Fruit fly (Drosophila melanogaster) whole organism, embryonic: ENCODE data around the gene Roc1b.

ENCODE experiments used
- Antp ChIP-seq: fragments of 200-800 bp; sonication (Bioruptor generic); optimal IDR thresholded peaks from 3 replicates; lab custom pipeline; 2016; ENCODE audit warnings: missing biosample characterization, missing genetic modification characterization
- B-H1 ChIP-seq: fragments of 200-800 bp; sonication (Bioruptor generic); IDR thresholded peaks from 3 replicates; pipeline ENCODE4 v1.3.6; 2022; ENCODE audit warnings: missing biosample characterization, missing genetic modification characterization
- BEAF-32 ChIP-seq: fragments of 200-800 bp; sonication (Bioruptor generic); optimal IDR thresholded peaks from 3 replicates; lab custom pipeline; 2017; ENCODE audit warnings: missing biosample characterization, missing genetic modification characterization, mild to moderate bottlenecking, moderate library complexity, missing genetic modification reagents
- CG11723 ChIP-seq: fragments of 200-800 bp; sonication (Bioruptor generic); optimal IDR thresholded peaks from 2 replicates; lab custom pipeline; 2017; ENCODE audit warnings: missing biosample characterization, mild to moderate bottlenecking, missing genetic modification characterization
- CG12104 ChIP-seq: fragments of 200-800 bp; sonication (Bioruptor generic); optimal IDR thresholded peaks from 3 replicates; lab custom pipeline; 2016; ENCODE audit warnings: missing biosample characterization, missing genetic modification characterization
- CG12236 ChIP-seq: fragments of 200-800 bp; sonication (Bioruptor generic); optimal IDR thresholded peaks from 2 replicates; lab custom pipeline; 2016; ENCODE audit warnings: missing biosample characterization, missing genetic modification characterization
- CG12659 ChIP-seq: fragments of 200-800 bp; sonication (Bioruptor generic); optimal IDR thresholded peaks from 3 replicates; lab custom pipeline; 2017; ENCODE audit warnings: mild to moderate bottlenecking, missing biosample characterization, missing genetic modification reagents, missing genetic modification characterization
- CG1603 ChIP-seq: fragments of 200-800 bp; sonication (Bioruptor generic); optimal IDR thresholded peaks from 2 replicates; lab custom pipeline; 2019; ENCODE audit warnings: missing biosample characterization, mild to moderate bottlenecking, missing genetic modification characterization, moderate library complexity
- CG17385 ChIP-seq: fragments of 200-800 bp; sonication (Bioruptor generic); optimal IDR thresholded peaks from 3 replicates; lab custom pipeline; 2018; ENCODE audit warnings: missing biosample characterization, mild to moderate bottlenecking, missing genetic modification characterization
- CG2199 ChIP-seq: fragments of 200-800 bp; sonication (Bioruptor generic); IDR thresholded peaks from 3 replicates; pipeline ENCODE4 v1.3.6; 2022; ENCODE audit warnings: missing biosample characterization, missing genetic modification characterization
- CG3838 ChIP-seq: fragments of 200-800 bp; sonication (Bioruptor generic); optimal IDR thresholded peaks from 3 replicates; lab custom pipeline; 2016; ENCODE audit warnings: missing biosample characterization, missing genetic modification characterization
- CG4424 ChIP-seq: fragments of 200-800 bp; sonication (Bioruptor generic); optimal IDR thresholded peaks from 3 replicates; lab custom pipeline; 2016; ENCODE audit warnings: missing biosample characterization, missing genetic modification characterization
- CG4820 ChIP-seq: fragments of 200-800 bp; sonication (Bioruptor generic); optimal IDR thresholded peaks from 3 replicates; lab custom pipeline; 2016; ENCODE audit warnings: missing biosample characterization, missing genetic modification characterization
- CG6254 ChIP-seq: fragments of 200-800 bp; sonication (Bioruptor generic); optimal IDR thresholded peaks from 3 replicates; lab custom pipeline; 2017; ENCODE audit warnings: mild to moderate bottlenecking, missing biosample characterization, missing genetic modification reagents, missing genetic modification characterization
- CG7987 ChIP-seq: fragments of 200-800 bp; sonication (Bioruptor generic); optimal IDR thresholded peaks from 2 replicates; lab custom pipeline; 2018; ENCODE audit warnings: missing biosample characterization, mild to moderate bottlenecking, missing genetic modification characterization, moderate library complexity
- CG8290 ChIP-seq, 3 experiments: fragments of 200-800 bp; sonication (Bioruptor generic); optimal IDR thresholded peaks; 2 replicates each; lab custom pipeline; 2016 to 2019; ENCODE audit warnings: missing biosample characterization in 3 of 3, missing genetic modification characterization in 3 of 3, mild to moderate bottlenecking in 2 of 3, moderate library complexity in 1 of 3
- CG8765 ChIP-seq: fragments of 200-800 bp; sonication (Bioruptor generic); IDR thresholded peaks from 2 replicates; pipeline ENCODE4 v1.3.6; 2022; ENCODE audit warnings: missing biosample characterization, missing genetic modification characterization
- CTCF ChIP-seq: fragments of 200-800 bp; sonication (Bioruptor generic); optimal IDR thresholded peaks from 2 replicates; lab custom pipeline; 2017; ENCODE audit warnings: missing biosample characterization, mild to moderate bottlenecking, missing genetic modification characterization, moderate library complexity
- Dref ChIP-seq: fragments of 200-800 bp; sonication (Bioruptor generic); IDR thresholded peaks from 2 replicates; pipeline ENCODE4 v1.3.6; 2022; ENCODE audit warnings: missing biosample characterization, missing genetic modification characterization
- Hr3 ChIP-seq: fragments of 200-800 bp; sonication (Bioruptor generic); optimal IDR thresholded peaks from 3 replicates; lab custom pipeline; 2016; ENCODE audit warnings: missing biosample characterization, missing genetic modification characterization
- Mad ChIP-seq: fragments of 200-800 bp; sonication (Bioruptor generic); optimal IDR thresholded peaks from 2 replicates; lab custom pipeline; 2016; ENCODE audit warnings: missing biosample characterization, missing genetic modification characterization
- Myb ChIP-seq: fragments of 200-800 bp; sonication (Bioruptor generic); optimal IDR thresholded peaks from 2 replicates; lab custom pipeline; 2016; ENCODE audit warnings: missing biosample characterization, missing genetic modification characterization
- Nf-YB ChIP-seq: fragments of 200-800 bp; sonication (Bioruptor generic); optimal IDR thresholded peaks from 3 replicates; lab custom pipeline; 2019; ENCODE audit warnings: missing biosample characterization, mild to moderate bottlenecking, missing genetic modification characterization, moderate library complexity
- Pdp1 ChIP-seq, 2 experiments: fragments of 200-800 bp; sonication (Bioruptor generic); optimal IDR thresholded peaks; 3 replicates each; lab custom pipeline; 2016; ENCODE audit warnings: missing biosample characterization in 2 of 2, missing genetic modification characterization in 2 of 2, mild to moderate bottlenecking in 1 of 2, moderate library complexity in 1 of 2
- Trl ChIP-seq, 3 experiments: fragments of >200 bp in 2 of 3; fragments of 200-800 bp in 1 of 3; sonication (Bioruptor generic) in 1 of 3; optimal IDR thresholded peaks; 2 replicates in 1 of 3; 3 replicates in 2 of 3; lab custom pipeline; 2016 to 2017; ENCODE audit warnings: missing biosample characterization in 1 of 3, missing genetic modification characterization in 1 of 3
- amos ChIP-seq: fragments of 200-800 bp; sonication (Bioruptor generic); IDR thresholded peaks from 2 replicates; pipeline ENCODE4 v1.3.6; 2022; ENCODE audit warnings: missing biosample characterization, missing genetic modification characterization; ENCODE audit not compliant: partially characterized antibody
- bcd ChIP-seq: fragments of 200-800 bp; sonication (Bioruptor generic); optimal IDR thresholded peaks from 2 replicates; lab custom pipeline; 2017; ENCODE audit warnings: missing biosample characterization, mild to moderate bottlenecking, missing genetic modification characterization
- bowl ChIP-seq: fragments of 200-800 bp; sonication (Bioruptor generic); IDR thresholded peaks from 2 replicates; pipeline ENCODE4 v1.3.6; 2022; ENCODE audit warnings: missing biosample characterization, missing genetic modification characterization
- ci ChIP-seq: fragments of 200-800 bp; sonication (Bioruptor generic); IDR thresholded peaks from 3 replicates; pipeline ENCODE4 v1.3.6; 2022; ENCODE audit warnings: missing biosample characterization, missing genetic modification characterization
- corto ChIP-seq: fragments of 200-800 bp; sonication (Bioruptor generic); optimal IDR thresholded peaks from 2 replicates; lab custom pipeline; 2016; ENCODE audit warnings: missing biosample characterization, mild to moderate bottlenecking, missing genetic modification characterization, moderate library complexity
- crol ChIP-seq: fragments of 200-800 bp; sonication (Bioruptor generic); IDR thresholded peaks from 2 replicates; pipeline ENCODE4 v1.3.6; 2022; ENCODE audit warnings: missing biosample characterization, missing genetic modification characterization
- ems ChIP-seq: fragments of 200-800 bp; sonication (Bioruptor generic); optimal IDR thresholded peaks from 3 replicates; lab custom pipeline; 2016; ENCODE audit warnings: missing biosample characterization, missing genetic modification characterization
- exex ChIP-seq: fragments of 200-800 bp; sonication (Bioruptor generic); optimal IDR thresholded peaks from 4 replicates; lab custom pipeline; 2018; ENCODE audit warnings: missing biosample characterization, mild to moderate bottlenecking, missing genetic modification characterization, moderate library complexity
- gce ChIP-seq: fragments of 200-800 bp; sonication (Bioruptor generic); IDR thresholded peaks from 3 replicates; pipeline ENCODE4 v1.3.6; 2022; ENCODE audit warnings: missing biosample characterization, missing genetic modification characterization
- gcm ChIP-seq: fragments of 200-800 bp; sonication (Bioruptor generic); optimal IDR thresholded peaks from 2 replicates; lab custom pipeline; 2019; ENCODE audit warnings: missing biosample characterization, mild to moderate bottlenecking, missing genetic modification characterization, moderate library complexity
- grau ChIP-seq: fragments of 200-800 bp; optimal IDR thresholded peaks from 3 replicates; lab custom pipeline; 2019; ENCODE audit warnings: missing biosample characterization, mild to moderate bottlenecking, missing genetic modification characterization, moderate library complexity
- gro ChIP-seq: fragments of 200-800 bp; sonication (Bioruptor generic); optimal IDR thresholded peaks from 2 replicates; lab custom pipeline; 2016; ENCODE audit warnings: missing biosample characterization, missing genetic modification characterization
- hkb ChIP-seq, 2 experiments: fragments of 200-800 bp in 1 of 2; fragments of >200 bp in 1 of 2; sonication (Bioruptor generic) in 1 of 2; IDR thresholded peaks in 1 of 2; optimal IDR thresholded peaks in 1 of 2; 2 replicates each; pipeline versions ENCODE4 v1.3.6 to Lab custom; 2017 to 2022; ENCODE audit warnings: missing biosample characterization in 1 of 2, missing genetic modification characterization in 1 of 2
- ind ChIP-seq: fragments of 200-800 bp; sonication (Bioruptor generic); optimal IDR thresholded peaks from 3 replicates; lab custom pipeline; 2016; ENCODE audit warnings: missing biosample characterization, missing genetic modification characterization
- klu ChIP-seq: fragments of 200-800 bp; sonication (Bioruptor generic); IDR thresholded peaks from 2 replicates; pipeline ENCODE4 v1.3.6; 2022; ENCODE audit warnings: missing biosample characterization, missing genetic modification characterization
- maf-S ChIP-seq: fragments of 200-800 bp; sonication (Bioruptor generic); optimal IDR thresholded peaks from 2 replicates; lab custom pipeline; 2016; ENCODE audit warnings: missing biosample characterization, missing genetic modification characterization
- mld ChIP-seq: fragments of 200-800 bp; sonication (Bioruptor generic); IDR thresholded peaks from 3 replicates; pipeline ENCODE4 v1.3.6; 2022; ENCODE audit warnings: missing biosample characterization, missing genetic modification characterization; ENCODE audit not compliant: partially characterized antibody
- nerfin-2 ChIP-seq: fragments of 200-800 bp; sonication (Bioruptor generic); IDR thresholded peaks from 2 replicates; pipeline ENCODE4 v1.3.6; 2022; ENCODE audit warnings: missing biosample characterization, missing genetic modification characterization; ENCODE audit not compliant: partially characterized antibody
- nom ChIP-seq: fragments of 200-800 bp; sonication (Bioruptor generic); optimal IDR thresholded peaks from 2 replicates; lab custom pipeline; 2017; ENCODE audit warnings: missing biosample characterization, missing genetic modification characterization, mild to moderate bottlenecking, moderate library complexity, missing genetic modification reagents
- org-1 ChIP-seq: fragments of 200-800 bp; sonication (Bioruptor generic); optimal IDR thresholded peaks from 2 replicates; lab custom pipeline; 2017; ENCODE audit warnings: missing biosample characterization, missing genetic modification characterization
- slou ChIP-seq: fragments of 200-800 bp; sonication (Bioruptor generic); optimal IDR thresholded peaks from 3 replicates; lab custom pipeline; 2016; ENCODE audit warnings: missing biosample characterization, missing genetic modification characterization
- sob ChIP-seq: fragments of 200-800 bp; sonication (Bioruptor generic); IDR thresholded peaks from 2 replicates; pipeline ENCODE4 v1.3.6; 2022; ENCODE audit warnings: missing biosample characterization, missing genetic modification characterization
- ssp ChIP-seq: fragments of 200-800 bp; sonication (Bioruptor generic); IDR thresholded peaks from 2 replicates; pipeline ENCODE4 v1.3.6; 2022; ENCODE audit warnings: missing biosample characterization, missing genetic modification characterization
- stc ChIP-seq: fragments of 200-800 bp; sonication (Bioruptor generic); IDR thresholded peaks from 2 replicates; pipeline ENCODE4 v1.3.6; 2022; ENCODE audit warnings: missing biosample characterization, missing genetic modification characterization
- sug ChIP-seq: fragments of 200-800 bp; optimal IDR thresholded peaks from 2 replicates; lab custom pipeline; 2019; ENCODE audit warnings: missing biosample characterization, mild to moderate bottlenecking, missing genetic modification characterization, moderate library complexity

Roc1b gene

DNA sequence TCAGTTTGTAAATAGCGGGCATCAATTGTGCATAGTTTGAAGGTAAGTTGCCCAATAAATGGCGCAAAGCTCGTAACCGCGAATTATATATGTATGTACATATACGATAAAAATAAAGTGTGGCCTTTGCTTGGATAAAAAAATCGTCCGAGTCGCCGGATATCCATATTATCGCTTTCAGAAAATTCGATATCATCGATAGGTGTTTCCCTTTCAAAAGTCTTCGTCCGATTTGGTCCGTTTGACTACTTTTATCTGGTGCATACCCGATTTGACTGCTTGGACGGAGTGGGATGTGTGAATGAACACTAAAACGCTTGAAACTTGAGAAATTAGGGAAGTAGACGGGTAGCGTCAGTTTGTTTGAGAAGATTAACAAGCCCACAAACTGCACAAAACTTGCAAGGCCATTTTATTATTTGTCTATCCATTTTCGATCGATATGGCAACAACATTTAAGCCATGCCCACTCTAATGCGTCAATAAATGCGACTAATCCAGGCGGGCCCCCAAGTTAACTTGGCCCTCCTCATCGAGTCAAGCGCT is 28.6 kb upstream of the Roc1b start:
- TF ChIP-seq CG4820 (GFP tag; lab: Kevin White, UChicago) (no peak), sob (GFP tag; lab: Robert Waterston, UW) (0 out of 2 replicates have a peak, but pooled peaks have one; percentile 8), Trl (optimal IDR thresholded peaks at IDR 0.05; lab: Kevin White, UChicago) (no peak), Trl (GFP tag; optimal IDR thresholded peaks at IDR 0.05; lab: Kevin White, UChicago) (no peak), hkb (optimal IDR thresholded peaks at IDR 0.05; lab: Kevin White, UChicago) (no peak), hkb (GFP tag; IDR thresholded peaks at IDR 0.05; lab: Robert Waterston, UW) (no peak), bcd (GFP tag; lab: Kevin White, UChicago) (peak; percentile 30), klu (GFP tag; lab: Robert Waterston, UW) (no peak), Nf-YB (no peak), CG3838 (GFP tag; lab: Kevin White, UChicago) (no peak), BEAF-32 (GFP tag; lab: Kevin White, UChicago) (peak; percentile 53), Hr3 (GFP tag; lab: Kevin White, UChicago) (no peak), CG17385 (GFP tag; lab: Kevin White, UChicago) (peak; percentile 4), CG6254 (GFP tag; lab: Kevin White, UChicago) (no peak), Antp (GFP tag; lab: Kevin White, UChicago) (no peak), exex (no peak), CG7987 (peak; percentile 27), slou (GFP tag; lab: Kevin White, UChicago) (no peak), corto (GFP tag; lab: Kevin White, UChicago) (no peak), ssp (GFP tag; lab: Robert Waterston, UW) (no peak), CG11723 (GFP tag; lab: Kevin White, UChicago) (no peak), stc (GFP tag; lab: Robert Waterston, UW) (no peak), amos (GFP tag; lab: Robert Waterston, UW) (peak; percentile 21; the same call in 1 of the 2 replicates), ci (GFP tag; lab: Robert Waterston, UW) (peak; percentile 31; the same call in 1 of the 3 replicates), bowl (GFP tag; lab: Robert Waterston, UW) (no peak), Dref (peak; percentile 71), CG8765 (GFP tag; lab: Robert Waterston, UW) (no peak), CTCF (GFP tag; lab: Kevin White, UChicago) (no peak), ind (GFP tag; lab: Kevin White, UChicago) (no peak), sug (tag; lab: Kevin White, UChicago) (peak; percentile 25), maf-S (GFP tag; lab: Kevin White, UChicago) (no peak), org-1 (GFP tag; lab: Kevin White, UChicago) (no peak), gro (GFP tag; lab: Kevin White, UChicago) (peak; percentile 15), CG2199 (GFP tag; lab: Robert Waterston, UW) (no peak), CG12659 (GFP tag; lab: Kevin White, UChicago) (peak; percentile 49), nerfin-2 (GFP tag; lab: Robert Waterston, UW) (no peak), CG8290 (GFP tag; optimal IDR thresholded peaks at IDR 0.05; lab: Kevin White, UChicago) (peak; percentile 16), CG8290 (tag; optimal IDR thresholded peaks at IDR 0.05; lab: Kevin White, UChicago) (peak in 1 of 2 experiments; percentile 9), Myb (GFP tag; lab: Kevin White, UChicago) (peak; percentile 30), mld (no peak), gcm (no peak), CG12236 (GFP tag; lab: Kevin White, UChicago) (no peak), B-H1 (GFP tag; lab: Robert Waterston, UW) (no peak), gce (GFP tag; lab: Robert Waterston, UW) (no peak), CG12104 (GFP tag; lab: Kevin White, UChicago) (peak; percentile 3), CG1603 (tag; lab: Kevin White, UChicago) (peak; percentile 36), CG4424 (GFP tag; lab: Kevin White, UChicago) (peak; percentile 21), Pdp1 (GFP tag; optimal IDR thresholded peaks at IDR 0.05; lab: Kevin White, UChicago) (no peak), crol (no peak), Mad (no peak), nom (GFP tag; lab: Kevin White, UChicago) (peak; percentile 14), ems (no peak), grau (tag; lab: Kevin White, UChicago) (peak; percentile 0)
